Fruit fly (Drosophila melanogaster) whole organism, adult: ENCODE results near the gene Akr1B.

Experiments
- CG11617 ChIP-seq: fragments of 200-800 bp; sonication (Bioruptor generic); optimal IDR thresholded peaks from 2 replicates; lab custom pipeline; 2017; ENCODE audit warnings: mild to moderate bottlenecking, missing biosample characterization, missing genetic modification reagents, missing genetic modification characterization
- CG12768 ChIP-seq: fragments of 200-800 bp; sonication (Bioruptor generic); optimal IDR thresholded peaks from 2 replicates; lab custom pipeline; 2017; ENCODE audit warnings: missing biosample characterization, missing genetic modification characterization, mild to moderate bottlenecking, moderate library complexity, missing genetic modification reagents
- CG14711 ChIP-seq: fragments of 200-800 bp; sonication (Bioruptor generic); optimal IDR thresholded peaks from 2 replicates; lab custom pipeline; 2018; ENCODE audit warnings: missing biosample characterization, mild to moderate bottlenecking, missing genetic modification characterization, moderate library complexity
- CG1620 ChIP-seq: fragments of 200-800 bp; sonication (Bioruptor generic); optimal IDR thresholded peaks from 2 replicates; lab custom pipeline; 2016; ENCODE audit warnings: missing biosample characterization, missing genetic modification characterization
- CG33017 ChIP-seq: fragments of 200-800 bp; sonication (Bioruptor generic); optimal IDR thresholded peaks from 2 replicates; lab custom pipeline; 2018; ENCODE audit warnings: missing biosample characterization, mild to moderate bottlenecking, missing genetic modification characterization, moderate library complexity
- CG5204 ChIP-seq: fragments of 200-800 bp; sonication (Bioruptor generic); optimal IDR thresholded peaks from 2 replicates; lab custom pipeline; 2016; ENCODE audit warnings: missing biosample characterization, missing genetic modification characterization
- CG7045 ChIP-seq: fragments of 200-800 bp; sonication (Bioruptor generic); optimal IDR thresholded peaks from 2 replicates; lab custom pipeline; 2017; ENCODE audit warnings: missing biosample characterization, mild to moderate bottlenecking, missing genetic modification characterization
- CG7101 ChIP-seq: fragments of 200-800 bp; sonication (Bioruptor generic); optimal IDR thresholded peaks from 2 replicates; lab custom pipeline; 2018; ENCODE audit warnings: missing biosample characterization, mild to moderate bottlenecking, missing genetic modification characterization, moderate library complexity
- Clk ChIP-seq: fragments of 200-800 bp; sonication (Bioruptor generic); optimal IDR thresholded peaks from 2 replicates; lab custom pipeline; 2017; ENCODE audit warnings: missing biosample characterization, missing genetic modification characterization
- Crg-1 ChIP-seq: fragments of 200-800 bp; sonication (Bioruptor generic); optimal IDR thresholded peaks from 2 replicates; lab custom pipeline; 2016; ENCODE audit warnings: missing biosample characterization, missing genetic modification characterization
- Hr96 ChIP-seq: fragments of 200-800 bp; sonication (Bioruptor generic); optimal IDR thresholded peaks from 2 replicates; lab custom pipeline; 2016; ENCODE audit warnings: missing biosample characterization, missing genetic modification characterization
- Mnt ChIP-seq: fragments of 200-800 bp; sonication (Bioruptor generic); optimal IDR thresholded peaks from 2 replicates; lab custom pipeline; 2016; ENCODE audit warnings: missing biosample characterization, mild to moderate bottlenecking, missing genetic modification characterization
- bab1 ChIP-seq: fragments of 200-800 bp; sonication (Bioruptor generic); optimal IDR thresholded peaks from 3 replicates; lab custom pipeline; 2019; ENCODE audit warnings: missing biosample characterization, mild to moderate bottlenecking, missing genetic modification characterization, moderate library complexity
- cic ChIP-seq: fragments of 200-800 bp; sonication (Bioruptor generic); optimal IDR thresholded peaks from 2 replicates; lab custom pipeline; 2017; ENCODE audit warnings: missing biosample characterization, mild to moderate bottlenecking, missing genetic modification characterization, moderate library complexity
- cnc ChIP-seq, 2 experiments: fragments of >200 bp; optimal IDR thresholded peaks; 2 replicates each; lab custom pipeline; 2017
- kay ChIP-seq: fragments of 200-800 bp; sonication (Bioruptor generic); peaks from one replicate; lab custom pipeline; 2016; ENCODE audit warnings: missing biosample characterization, missing genetic modification characterization, borderline replicate concordance
- ovo ChIP-seq: fragments of 200-800 bp; sonication (Bioruptor generic); optimal IDR thresholded peaks from 2 replicates; lab custom pipeline; 2016; ENCODE audit warnings: missing biosample characterization, missing genetic modification characterization
- pad ChIP-seq: fragments of 200-800 bp; sonication (Bioruptor generic); optimal IDR thresholded peaks from 3 replicates; lab custom pipeline; 2017; ENCODE audit warnings: missing biosample characterization, missing genetic modification characterization, mild to moderate bottlenecking, moderate library complexity, missing genetic modification reagents
- tj ChIP-seq: fragments of 200-800 bp; sonication (Bioruptor generic); optimal IDR thresholded peaks from 3 replicates; lab custom pipeline; 2017; ENCODE audit warnings: missing biosample characterization, mild to moderate bottlenecking, missing genetic modification characterization, moderate library complexity
- toe ChIP-seq: fragments of 200-800 bp; sonication (Bioruptor generic); optimal IDR thresholded peaks from 2 replicates; lab custom pipeline; 2016; ENCODE audit warnings: missing biosample characterization, missing genetic modification characterization

Gene Akr1B

DNA sequence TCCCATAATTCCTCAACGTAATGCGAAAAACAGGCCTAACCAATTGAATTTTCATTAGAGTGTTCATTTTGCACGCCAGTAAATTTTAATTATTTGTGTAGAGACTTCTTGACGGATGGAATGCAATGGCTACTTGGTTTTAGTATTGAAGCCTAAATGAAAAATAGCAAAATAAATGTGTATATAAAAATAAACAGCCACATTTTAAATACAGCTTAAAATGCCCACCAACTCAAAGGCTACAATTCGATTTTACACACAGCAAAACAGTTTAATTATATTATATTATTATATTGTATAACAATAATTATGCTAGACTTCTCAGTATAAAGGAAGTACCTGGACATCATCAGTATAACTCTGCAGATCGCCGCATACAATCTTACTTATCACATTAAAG, at the start of gene Akr1B:
Gene Akr1B (minus strand): TSS at position 101 of the 400 bp plus-strand sequence.
- no peak for TF ChIP-seq CG1620 (GFP tag; lab: Kevin White, UChicago)
- no peak for TF ChIP-seq ovo
- TF ChIP-seq toe (GFP tag; lab: Kevin White, UChicago) = no peak
- TF ChIP-seq CG7045 (GFP tag; lab: Kevin White, UChicago) = no peak
- no peak for TF ChIP-seq CG5204 (GFP tag; lab: Kevin White, UChicago)
- no peak for TF ChIP-seq cnc (optimal IDR thresholded peaks at IDR 0.05; lab: Kevin White, UChicago)
- TF ChIP-seq Clk (GFP tag; lab: Kevin White, UChicago) = no peak
- no peak for TF ChIP-seq kay (GFP tag; lab: Kevin White, UChicago)
- TF ChIP-seq CG12768 (GFP tag; lab: Kevin White, UChicago) = no peak
- TF ChIP-seq cic (GFP tag; lab: Kevin White, UChicago) = no peak
- no peak for TF ChIP-seq CG14711
- no peak for TF ChIP-seq bab1 (GFP tag; lab: Kevin White, UChicago)
- no peak for TF ChIP-seq Hr96 (GFP tag; lab: Kevin White, UChicago)
- no peak for TF ChIP-seq CG11617 (GFP tag; lab: Kevin White, UChicago)

DNA sequence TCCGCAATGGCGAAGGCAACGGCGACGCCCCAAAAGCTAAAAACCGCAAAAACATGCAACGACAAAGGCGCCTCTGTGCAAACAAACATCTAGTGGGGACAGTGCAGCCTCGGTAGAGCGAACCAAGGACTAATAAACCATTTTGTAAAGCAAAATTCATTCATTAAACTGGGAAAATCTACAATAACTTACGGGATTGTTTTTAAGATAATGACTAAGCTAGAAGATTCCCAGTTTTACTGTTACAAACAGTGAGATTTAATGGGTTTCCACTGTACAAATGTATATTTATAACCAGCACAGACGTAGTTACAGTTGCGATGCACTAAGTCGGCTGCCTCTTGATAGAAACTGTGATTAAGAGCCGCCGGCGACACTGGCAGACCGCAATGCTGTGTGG, 32.0 kb upstream of the Akr1B start:
- TF ChIP-seq bab1 (GFP tag; lab: Kevin White, UChicago) (no peak), pad (GFP tag; lab: Kevin White, UChicago) (peak; percentile 10), Mnt (GFP tag; lab: Kevin White, UChicago) (peak; percentile 3), cic (GFP tag; lab: Kevin White, UChicago) (no peak), toe (GFP tag; lab: Kevin White, UChicago) (peak; percentile 51), CG7045 (GFP tag; lab: Kevin White, UChicago) (peak; percentile 64), CG5204 (GFP tag; lab: Kevin White, UChicago) (peak; percentile 52), CG7101 (tag; lab: Kevin White, UChicago) (peak; percentile 66), kay (GFP tag; lab: Kevin White, UChicago) (no peak), CG33017 (tag; lab: Kevin White, UChicago) (peak; percentile 77), ovo (no peak), CG14711 (peak; percentile 62), CG11617 (GFP tag; lab: Kevin White, UChicago) (peak; percentile 1), Hr96 (GFP tag; lab: Kevin White, UChicago) (peak; percentile 35), Crg-1 (GFP tag; lab: Kevin White, UChicago) (no peak), CG1620 (GFP tag; lab: Kevin White, UChicago) (no peak), CG12768 (GFP tag; lab: Kevin White, UChicago) (peak; percentile 75), Clk (GFP tag; lab: Kevin White, UChicago) (peak; percentile 40), tj (GFP tag; lab: Kevin White, UChicago) (no peak), cnc (optimal IDR thresholded peaks at IDR 0.05; lab: Kevin White, UChicago) (no peak)

DNA sequence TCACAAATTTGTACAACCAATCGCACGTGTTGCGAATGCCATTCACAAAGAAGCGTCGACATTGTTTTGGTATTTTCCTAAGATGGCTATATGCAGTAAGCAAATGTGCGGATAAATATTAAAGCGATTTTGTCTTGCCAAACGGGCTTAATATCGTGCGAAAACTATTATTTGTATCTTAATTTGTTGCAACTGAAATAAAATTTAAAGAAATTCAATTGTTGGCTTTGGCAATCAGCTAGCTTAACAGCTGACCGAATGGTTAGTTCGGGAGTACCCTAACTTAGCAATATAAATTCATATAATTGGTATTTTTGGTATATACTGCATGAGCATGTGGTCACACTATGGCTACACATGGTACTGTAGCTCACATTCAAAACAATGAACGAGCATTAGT, 24.2 kb upstream of the Akr1B start, which contains the start of the genes RIOK1 and Polr3H:
Gene RIOK1 (minus strand): TSS at position 65 of the 400 bp plus-strand sequence.
Gene Polr3H (plus strand): TSS at position 347 of the 400 bp plus-strand sequence.
- TF ChIP-seq CG12768 (GFP tag; lab: Kevin White, UChicago) (peak; percentile 52), CG7101 (tag; lab: Kevin White, UChicago) (peak; percentile 53), Clk (GFP tag; lab: Kevin White, UChicago) (peak; percentile 27), Crg-1 (GFP tag; lab: Kevin White, UChicago) (peak; percentile 56), ovo (no peak), bab1 (GFP tag; lab: Kevin White, UChicago) (peak; percentile 76), cic (GFP tag; lab: Kevin White, UChicago) (no peak), toe (GFP tag; lab: Kevin White, UChicago) (peak; percentile 35), CG5204 (GFP tag; lab: Kevin White, UChicago) (peak; percentile 57), tj (GFP tag; lab: Kevin White, UChicago) (peak; percentile 11), cnc (optimal IDR thresholded peaks at IDR 0.05; lab: Kevin White, UChicago) (no peak), CG1620 (GFP tag; lab: Kevin White, UChicago) (peak; percentile 60), pad (GFP tag; lab: Kevin White, UChicago) (peak; percentile 17), CG7045 (GFP tag; lab: Kevin White, UChicago) (peak; percentile 27), CG11617 (GFP tag; lab: Kevin White, UChicago) (peak; percentile 72), CG33017 (tag; lab: Kevin White, UChicago) (no peak), Mnt (GFP tag; lab: Kevin White, UChicago) (peak; percentile 99), kay (GFP tag; lab: Kevin White, UChicago) (no peak), CG14711 (peak; percentile 67), Hr96 (GFP tag; lab: Kevin White, UChicago) (peak; percentile 59)

DNA sequence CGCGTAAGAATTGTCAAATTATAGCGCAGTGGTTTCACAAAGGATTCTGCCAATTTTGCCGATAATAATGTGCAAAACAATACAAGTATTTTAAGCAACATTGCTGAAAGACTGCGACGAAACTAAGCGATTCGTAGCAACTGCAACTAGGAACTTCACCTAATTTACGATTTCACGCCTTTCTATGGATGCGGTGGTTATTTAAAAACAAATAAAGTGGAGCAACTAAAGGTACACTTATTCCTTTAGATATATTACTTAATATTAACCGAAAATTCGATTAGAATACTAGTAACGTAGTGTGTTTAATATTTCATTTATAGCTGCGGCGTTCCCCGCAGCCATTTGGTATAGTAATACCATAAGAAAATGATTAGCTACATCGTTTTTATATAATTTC, 21.8 kb upstream of the Akr1B start, which contains the start of gene CG6071:
Gene CG6071 (minus strand): TSS at position 101 of the 400 bp plus-strand sequence.
- TF ChIP-seq toe (GFP tag; lab: Kevin White, UChicago) = no peak
- no peak for TF ChIP-seq ovo
- no peak for TF ChIP-seq bab1 (GFP tag; lab: Kevin White, UChicago)
- TF ChIP-seq CG33017 (tag; lab: Kevin White, UChicago) = no peak
- no peak for TF ChIP-seq CG7045 (GFP tag; lab: Kevin White, UChicago)
- no peak for TF ChIP-seq Hr96 (GFP tag; lab: Kevin White, UChicago)
- TF ChIP-seq CG14711 = no peak
- TF ChIP-seq tj (GFP tag; lab: Kevin White, UChicago) = no peak

DNA sequence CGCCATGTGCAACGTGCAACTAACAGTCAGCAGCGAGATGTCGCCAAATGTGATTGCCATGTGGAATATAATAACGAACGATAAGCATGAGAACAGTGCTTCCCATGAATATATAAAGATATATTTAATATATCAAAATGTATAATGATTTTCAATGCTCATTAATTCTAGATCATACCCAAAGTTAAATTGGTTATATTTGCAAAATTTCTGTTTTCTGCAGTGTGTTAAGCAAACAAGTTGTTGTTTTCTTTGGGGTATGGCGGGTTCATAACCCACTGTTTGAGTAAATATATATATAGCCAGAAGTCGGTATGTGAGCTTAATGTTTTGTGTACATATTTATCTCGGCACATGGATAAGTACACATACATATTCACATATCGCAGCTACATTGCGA, 12.6 kb upstream of the Akr1B start:
- TF ChIP-seq cnc (optimal IDR thresholded peaks at IDR 0.05; lab: Kevin White, UChicago) = no peak
- peak; percentile 43 for TF ChIP-seq kay (GFP tag; lab: Kevin White, UChicago)
- no peak for TF ChIP-seq CG12768 (GFP tag; lab: Kevin White, UChicago)
- no peak for TF ChIP-seq bab1 (GFP tag; lab: Kevin White, UChicago)
- TF ChIP-seq cic (GFP tag; lab: Kevin White, UChicago) = no peak
- TF ChIP-seq pad (GFP tag; lab: Kevin White, UChicago) = no peak
- TF ChIP-seq CG7045 (GFP tag; lab: Kevin White, UChicago) = no peak
- no peak for TF ChIP-seq Hr96 (GFP tag; lab: Kevin White, UChicago)
- TF ChIP-seq CG1620 (GFP tag; lab: Kevin White, UChicago) = no peak
